Fruit fly (Drosophila melanogaster): Measurements from ENCODE around the gene Acp95EF.
A peak's percentile ranks its signal among the peaks of the same experiment; 100 is the strongest.

Gene Acp95EF

DNA sequence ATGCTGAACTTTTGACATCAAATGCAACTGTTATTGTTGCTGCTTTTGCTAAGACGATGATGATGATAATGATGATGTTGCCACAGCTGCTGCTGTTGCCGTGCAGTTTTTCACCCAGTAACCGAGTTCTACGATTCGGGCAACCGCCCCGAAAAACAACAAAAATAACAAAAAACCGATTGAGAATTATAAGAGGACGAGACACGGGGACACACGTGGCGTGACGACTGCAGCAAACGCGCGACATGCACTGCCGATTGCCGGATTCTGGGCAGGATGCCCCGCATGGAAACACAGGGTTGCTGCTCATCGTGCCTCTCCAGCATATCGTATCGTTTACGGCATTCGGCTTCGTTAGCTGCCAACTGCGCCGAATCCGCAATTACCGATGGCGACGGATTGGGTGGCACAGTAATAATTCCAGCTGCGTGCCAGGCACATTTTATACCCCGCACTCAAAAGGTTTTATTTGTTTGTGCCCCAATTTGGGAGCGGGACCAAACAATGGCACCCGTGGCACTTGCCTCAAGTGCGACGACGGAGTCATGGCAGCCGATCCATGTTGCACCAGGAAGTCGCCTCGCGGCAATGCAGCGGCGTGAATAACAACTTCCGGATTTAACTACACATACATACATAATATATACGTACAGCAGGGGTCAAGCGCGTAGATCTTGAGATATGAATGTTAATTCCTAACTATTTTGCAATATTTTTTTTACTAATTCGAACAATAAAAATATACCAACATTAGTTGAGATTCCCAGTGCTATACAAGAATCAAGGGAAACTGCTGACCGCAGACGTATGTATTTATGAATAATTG, 35.0 kb downstream of the Acp95EF start (continued):
- no peak for TF ChIP-seq scrt (GFP tag; optimal IDR thresholded peaks at IDR 0.05)
- no peak for TF ChIP-seq emc (GFP tag; optimal IDR thresholded peaks at IDR 0.05)
- TF ChIP-seq CTCF (GFP tag; optimal IDR thresholded peaks at IDR 0.05): no peak
- TF ChIP-seq CG4617 (GFP tag; optimal IDR thresholded peaks at IDR 0.05; ENCODE audit: borderline replicate concordance): no peak
- peak; percentile 65 for TF ChIP-seq abd-A (tag; optimal IDR thresholded peaks at IDR 0.05)
- no peak for TF ChIP-seq Asciz (GFP tag; optimal IDR thresholded peaks at IDR 0.05)
- TF ChIP-seq CG8765 (GFP tag; IDR thresholded peaks at IDR 0.05): no peak
- no peak for TF ChIP-seq CG11247 (GFP tag; IDR thresholded peaks at IDR 0.05)
- TF ChIP-seq Jarid2 (GFP tag; optimal IDR thresholded peaks at IDR 0.05): peak; percentile 11
- peak; percentile 17 for TF ChIP-seq ATbp (GFP tag; optimal IDR thresholded peaks at IDR 0.05)
- TF ChIP-seq Optix (GFP tag; IDR thresholded peaks at IDR 0.05): no peak
- no peak for TF ChIP-seq zen (tag; optimal IDR thresholded peaks at IDR 0.05)
- TF ChIP-seq amos (GFP tag; IDR thresholded peaks at IDR 0.05; ENCODE audit: partially characterized antibody): no peak
- no peak for TF ChIP-seq CG34376 (GFP tag; optimal IDR thresholded peaks at IDR 0.05)
- TF ChIP-seq ken (GFP tag; IDR thresholded peaks at IDR 0.05): 0 out of 3 replicates have a peak, but pooled peaks have one; percentile 13
- TF ChIP-seq dmrt99B (tag; optimal IDR thresholded peaks at IDR 0.05): peak; percentile 14
- TF ChIP-seq Xbp1 (GFP tag; optimal IDR thresholded peaks at IDR 0.05): no peak
- TF ChIP-seq Side (GFP tag; optimal IDR thresholded peaks at IDR 0.05): no peak
- peak in 1 of 2 experiments; percentile 27 for TF ChIP-seq Hr51 (GFP tag; optimal IDR thresholded peaks at IDR 0.05)
- TF ChIP-seq CG2678 (tag; optimal IDR thresholded peaks at IDR 0.05): peak; percentile 2
- no peak for TF ChIP-seq CG9797 (GFP tag; optimal IDR thresholded peaks at IDR 0.05)
- TF ChIP-seq cato (GFP tag; optimal IDR thresholded peaks at IDR 0.05; ENCODE audit: borderline replicate concordance): no peak
- no peak for TF ChIP-seq odd (GFP tag; optimal IDR thresholded peaks at IDR 0.05)
- no peak for TF ChIP-seq br (optimal IDR thresholded peaks at IDR 0.05)
- TF ChIP-seq CG11504 (tag; optimal IDR thresholded peaks at IDR 0.05): peak; percentile 17
- TF ChIP-seq CG18599 (GFP tag; optimal IDR thresholded peaks at IDR 0.05): peak; percentile 46
- TF ChIP-seq CG11696 (GFP tag; IDR thresholded peaks at IDR 0.05): 0 out of 2 replicates have a peak, but pooled peaks have one; percentile 65
- TF ChIP-seq mirr (GFP tag; optimal IDR thresholded peaks at IDR 0.05): no peak
- TF ChIP-seq h (optimal IDR thresholded peaks at IDR 0.05): no peak
- no peak for TF ChIP-seq HLH3B (GFP tag; IDR thresholded peaks at IDR 0.05)
- no peak for TF ChIP-seq sna (GFP tag; IDR thresholded peaks at IDR 0.05; ENCODE audit: partially characterized antibody)
- TF ChIP-seq CG9876 (GFP tag; optimal IDR thresholded peaks at IDR 0.05): no peak

DNA sequence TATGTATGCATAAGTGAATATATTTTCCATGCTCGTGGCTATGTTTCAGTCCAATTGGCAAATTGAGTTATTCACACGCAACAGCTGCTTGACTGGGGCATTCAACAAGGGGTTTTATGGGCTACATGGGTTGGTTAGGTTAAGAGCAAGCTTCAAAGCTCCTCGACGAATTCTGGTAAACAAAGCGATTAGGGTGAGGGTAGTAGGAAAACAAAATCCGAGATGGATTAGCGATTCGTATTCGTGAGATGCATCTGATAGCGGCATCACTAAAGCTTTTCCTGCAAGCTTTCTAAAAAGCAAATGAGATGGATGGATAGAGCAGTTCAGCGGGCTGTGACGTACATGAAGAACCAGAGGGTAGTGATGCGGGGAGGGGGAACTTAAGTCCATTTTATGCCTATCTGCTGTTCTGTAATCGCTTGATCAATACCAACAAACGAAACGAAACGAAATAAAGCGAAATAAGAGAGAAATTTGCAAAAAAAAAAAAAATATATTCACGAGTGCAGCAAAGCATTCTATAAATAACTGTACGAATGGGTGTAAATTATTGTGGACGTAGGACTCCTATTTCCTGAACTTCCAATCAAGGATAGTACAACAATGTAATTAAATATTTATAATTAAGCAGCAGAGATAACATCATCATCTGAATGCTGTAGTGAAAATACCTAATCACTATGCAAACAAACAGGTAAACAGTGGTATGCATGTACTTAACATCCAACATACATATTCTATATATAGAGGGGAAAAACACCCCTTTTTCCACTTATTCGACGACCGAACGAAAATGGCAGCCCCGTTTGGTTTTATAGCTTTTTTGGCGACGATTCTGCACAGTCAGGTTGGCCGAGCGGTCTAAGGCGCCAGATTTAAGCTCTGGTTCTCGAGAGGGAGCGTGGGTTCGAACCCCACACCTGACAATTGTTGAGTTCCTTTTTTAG, 35.9 kb downstream of the Acp95EF start:
- TF ChIP-seq CG1832 (GFP tag; optimal IDR thresholded peaks at IDR 0.05): no peak
- no peak for TF ChIP-seq bowl (GFP tag; IDR thresholded peaks at IDR 0.05)
- TF ChIP-seq crc (GFP tag; optimal IDR thresholded peaks at IDR 0.05): no peak
- TF ChIP-seq CHES-1-like (GFP tag; optimal IDR thresholded peaks at IDR 0.05): no peak
- TF ChIP-seq CG9817 (tag; optimal IDR thresholded peaks at IDR 0.05): no peak
- 0 out of 4 replicates have a peak, but pooled peaks have one; percentile 16 for TF ChIP-seq chinmo (GFP tag; IDR thresholded peaks at IDR 0.05; ENCODE audit: partially characterized antibody)
- TF ChIP-seq HmgZ (tag; optimal IDR thresholded peaks at IDR 0.05): peak; percentile 22
- TF ChIP-seq bbx (GFP tag; IDR thresholded peaks at IDR 0.05; ENCODE audit: partially characterized antibody): peak; percentile 18; the same call in 1 of the 2 replicates
- no peak for TF ChIP-seq al (GFP tag; IDR thresholded peaks at IDR 0.05)
- no peak for TF ChIP-seq CG3726 (GFP tag; IDR thresholded peaks at IDR 0.05)
- TF ChIP-seq Trl (optimal IDR thresholded peaks at IDR 0.05): no peak
- no peak for TF ChIP-seq Trl (GFP tag; optimal IDR thresholded peaks at IDR 0.05)
- peak; percentile 33 for TF ChIP-seq CG13296 (GFP tag; optimal IDR thresholded peaks at IDR 0.05)
- no peak for TF ChIP-seq Poxn (GFP tag; IDR thresholded peaks at IDR 0.05)
- no peak for TF ChIP-seq gcm2 (GFP tag; optimal IDR thresholded peaks at IDR 0.05)
- no peak for TF ChIP-seq CG17568 (GFP tag; optimal IDR thresholded peaks at IDR 0.05)
- TF ChIP-seq CG17186 (GFP tag; optimal IDR thresholded peaks at IDR 0.05): no peak

All from whole organism, embryonic.